Worm (Caenorhabditis elegans): ENCODE measurements around the gene cgt-1.

ce11 chrV:15880705-15881104, 7.9 kb downstream of the cgt-1 start:
- TF ChIP-seq ztf-11 (tag; optimal IDR thresholded peaks at IDR 0.05) (no peak), snpc-4 (tag; optimal IDR thresholded peaks at IDR 0.05) (no peak), ham-2 (GFP tag; optimal IDR thresholded peaks at IDR 0.05) (no peak), unc-120 (tag; optimal IDR thresholded peaks at IDR 0.05; ENCODE audit: poor library complexity, severe bottlenecking) (no peak), pha-4 (tag; optimal IDR thresholded peaks at IDR 0.05) (no peak), unc-62 (GFP tag; optimal IDR thresholded peaks at IDR 0.05) (no peak), unc-39 (tag; optimal IDR thresholded peaks at IDR 0.05) (no peak)
